Fruit fly (Drosophila melanogaster) whole organism, adult: ENCODE data around the gene CG43739.

ENCODE experiments used
- CG11617 ChIP-seq: fragments of 200-800 bp; sonication (Bioruptor generic); optimal IDR thresholded peaks from 2 replicates; lab custom pipeline; 2017; ENCODE audit warnings: mild to moderate bottlenecking, missing biosample characterization, missing genetic modification reagents, missing genetic modification characterization
- CG12768 ChIP-seq: fragments of 200-800 bp; sonication (Bioruptor generic); optimal IDR thresholded peaks from 2 replicates; lab custom pipeline; 2017; ENCODE audit warnings: missing biosample characterization, missing genetic modification characterization, mild to moderate bottlenecking, moderate library complexity, missing genetic modification reagents
- CG14711 ChIP-seq: fragments of 200-800 bp; sonication (Bioruptor generic); optimal IDR thresholded peaks from 2 replicates; lab custom pipeline; 2018; ENCODE audit warnings: missing biosample characterization, mild to moderate bottlenecking, missing genetic modification characterization, moderate library complexity
- CG1620 ChIP-seq: fragments of 200-800 bp; sonication (Bioruptor generic); optimal IDR thresholded peaks from 2 replicates; lab custom pipeline; 2016; ENCODE audit warnings: missing biosample characterization, missing genetic modification characterization
- CG33017 ChIP-seq: fragments of 200-800 bp; sonication (Bioruptor generic); optimal IDR thresholded peaks from 2 replicates; lab custom pipeline; 2018; ENCODE audit warnings: missing biosample characterization, mild to moderate bottlenecking, missing genetic modification characterization, moderate library complexity
- CG5204 ChIP-seq: fragments of 200-800 bp; sonication (Bioruptor generic); optimal IDR thresholded peaks from 2 replicates; lab custom pipeline; 2016; ENCODE audit warnings: missing biosample characterization, missing genetic modification characterization
- CG7045 ChIP-seq: fragments of 200-800 bp; sonication (Bioruptor generic); optimal IDR thresholded peaks from 2 replicates; lab custom pipeline; 2017; ENCODE audit warnings: missing biosample characterization, mild to moderate bottlenecking, missing genetic modification characterization
- CG7101 ChIP-seq: fragments of 200-800 bp; sonication (Bioruptor generic); optimal IDR thresholded peaks from 2 replicates; lab custom pipeline; 2018; ENCODE audit warnings: missing biosample characterization, mild to moderate bottlenecking, missing genetic modification characterization, moderate library complexity
- Clk ChIP-seq: fragments of 200-800 bp; sonication (Bioruptor generic); optimal IDR thresholded peaks from 2 replicates; lab custom pipeline; 2017; ENCODE audit warnings: missing biosample characterization, missing genetic modification characterization
- Crg-1 ChIP-seq: fragments of 200-800 bp; sonication (Bioruptor generic); optimal IDR thresholded peaks from 2 replicates; lab custom pipeline; 2016; ENCODE audit warnings: missing biosample characterization, missing genetic modification characterization
- Hr96 ChIP-seq: fragments of 200-800 bp; sonication (Bioruptor generic); optimal IDR thresholded peaks from 2 replicates; lab custom pipeline; 2016; ENCODE audit warnings: missing biosample characterization, missing genetic modification characterization
- Mnt ChIP-seq: fragments of 200-800 bp; sonication (Bioruptor generic); optimal IDR thresholded peaks from 2 replicates; lab custom pipeline; 2016; ENCODE audit warnings: missing biosample characterization, mild to moderate bottlenecking, missing genetic modification characterization
- bab1 ChIP-seq: fragments of 200-800 bp; sonication (Bioruptor generic); optimal IDR thresholded peaks from 3 replicates; lab custom pipeline; 2019; ENCODE audit warnings: missing biosample characterization, mild to moderate bottlenecking, missing genetic modification characterization, moderate library complexity
- cic ChIP-seq: fragments of 200-800 bp; sonication (Bioruptor generic); optimal IDR thresholded peaks from 2 replicates; lab custom pipeline; 2017; ENCODE audit warnings: missing biosample characterization, mild to moderate bottlenecking, missing genetic modification characterization, moderate library complexity
- cnc ChIP-seq, 2 experiments: fragments of >200 bp; optimal IDR thresholded peaks; 2 replicates each; lab custom pipeline; 2017
- kay ChIP-seq: fragments of 200-800 bp; sonication (Bioruptor generic); peaks from one replicate; lab custom pipeline; 2016; ENCODE audit warnings: missing biosample characterization, missing genetic modification characterization, borderline replicate concordance
- ovo ChIP-seq: fragments of 200-800 bp; sonication (Bioruptor generic); optimal IDR thresholded peaks from 2 replicates; lab custom pipeline; 2016; ENCODE audit warnings: missing biosample characterization, missing genetic modification characterization
- pad ChIP-seq: fragments of 200-800 bp; sonication (Bioruptor generic); optimal IDR thresholded peaks from 3 replicates; lab custom pipeline; 2017; ENCODE audit warnings: missing biosample characterization, missing genetic modification characterization, mild to moderate bottlenecking, moderate library complexity, missing genetic modification reagents
- tj ChIP-seq: fragments of 200-800 bp; sonication (Bioruptor generic); optimal IDR thresholded peaks from 3 replicates; lab custom pipeline; 2017; ENCODE audit warnings: missing biosample characterization, mild to moderate bottlenecking, missing genetic modification characterization, moderate library complexity
- toe ChIP-seq: fragments of 200-800 bp; sonication (Bioruptor generic); optimal IDR thresholded peaks from 2 replicates; lab custom pipeline; 2016; ENCODE audit warnings: missing biosample characterization, missing genetic modification characterization

CG43739 gene

DNA sequence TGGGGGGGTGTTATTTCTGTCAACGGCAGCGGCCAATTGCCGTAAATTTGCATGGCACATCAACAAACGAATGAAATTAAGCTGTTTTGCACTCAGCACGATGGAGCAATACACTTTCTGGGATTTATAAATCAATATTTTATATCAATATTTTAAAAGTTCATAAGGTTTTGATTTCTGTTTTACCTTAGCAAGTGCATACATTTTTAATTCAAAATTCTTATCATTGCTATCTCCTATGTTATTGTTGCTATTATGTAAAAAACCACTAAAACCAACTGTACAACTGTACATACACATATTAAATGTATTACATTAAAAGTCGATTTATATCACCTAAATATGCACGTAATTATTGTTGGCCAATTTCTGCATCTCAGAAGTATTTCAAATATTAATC, 22.0 kb upstream of the CG43739 start:
- TF ChIP-seq cic (GFP tag; lab: Kevin White, UChicago) (no peak), CG14711 (tag; lab: Kevin White, UChicago) (no peak), CG7101 (no peak), bab1 (GFP tag; lab: Kevin White, UChicago) (no peak), toe (GFP tag; lab: Kevin White, UChicago) (no peak), CG12768 (GFP tag; lab: Kevin White, UChicago) (no peak), Crg-1 (GFP tag; lab: Kevin White, UChicago) (no peak), Mnt (GFP tag; lab: Kevin White, UChicago) (no peak), Clk (GFP tag; lab: Kevin White, UChicago) (no peak), CG33017 (tag; lab: Kevin White, UChicago) (no peak), CG7045 (GFP tag; lab: Kevin White, UChicago) (no peak), ovo (GFP tag; lab: Kevin White, UChicago) (no peak), Hr96 (GFP tag; lab: Kevin White, UChicago) (no peak), cnc (optimal IDR thresholded peaks at IDR 0.05; lab: Kevin White, UChicago) (no peak), CG5204 (GFP tag; lab: Kevin White, UChicago) (no peak), kay (GFP tag; lab: Kevin White, UChicago) (no peak), pad (no peak), CG1620 (GFP tag; lab: Kevin White, UChicago) (no peak)

DNA sequence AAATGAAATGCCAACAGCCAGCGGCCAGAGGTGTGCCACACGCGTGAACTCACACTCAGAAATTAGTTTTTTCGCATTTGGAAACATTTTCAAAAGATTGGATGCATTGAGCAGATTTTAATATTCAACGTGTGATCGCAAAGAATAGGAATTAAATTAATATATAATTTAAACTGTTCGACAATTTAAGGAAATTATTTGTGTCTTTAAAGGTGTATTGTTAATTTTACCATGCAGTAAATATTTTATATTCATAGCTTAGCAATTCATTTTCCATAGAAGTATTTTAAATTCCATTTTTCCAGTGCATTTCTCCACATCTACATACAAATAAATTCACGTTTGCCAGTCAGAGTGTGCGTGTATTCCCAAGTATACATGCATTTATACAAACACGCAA, 20.9 kb upstream of the CG43739 start:
- TF ChIP-seq Crg-1 (GFP tag; lab: Kevin White, UChicago) (no peak), CG11617 (no peak), bab1 (GFP tag; lab: Kevin White, UChicago) (no peak), CG1620 (GFP tag; lab: Kevin White, UChicago) (no peak), cic (GFP tag; lab: Kevin White, UChicago) (no peak), cnc (optimal IDR thresholded peaks at IDR 0.05; lab: Kevin White, UChicago) (no peak), CG7045 (GFP tag; lab: Kevin White, UChicago) (no peak), toe (GFP tag; lab: Kevin White, UChicago) (no peak), CG14711 (tag; lab: Kevin White, UChicago) (no peak), Hr96 (GFP tag; lab: Kevin White, UChicago) (no peak), CG7101 (no peak), Clk (GFP tag; lab: Kevin White, UChicago) (no peak), CG12768 (GFP tag; lab: Kevin White, UChicago) (no peak), Mnt (GFP tag; lab: Kevin White, UChicago) (no peak), CG33017 (tag; lab: Kevin White, UChicago) (no peak), pad (no peak), CG5204 (GFP tag; lab: Kevin White, UChicago) (no peak)

DNA sequence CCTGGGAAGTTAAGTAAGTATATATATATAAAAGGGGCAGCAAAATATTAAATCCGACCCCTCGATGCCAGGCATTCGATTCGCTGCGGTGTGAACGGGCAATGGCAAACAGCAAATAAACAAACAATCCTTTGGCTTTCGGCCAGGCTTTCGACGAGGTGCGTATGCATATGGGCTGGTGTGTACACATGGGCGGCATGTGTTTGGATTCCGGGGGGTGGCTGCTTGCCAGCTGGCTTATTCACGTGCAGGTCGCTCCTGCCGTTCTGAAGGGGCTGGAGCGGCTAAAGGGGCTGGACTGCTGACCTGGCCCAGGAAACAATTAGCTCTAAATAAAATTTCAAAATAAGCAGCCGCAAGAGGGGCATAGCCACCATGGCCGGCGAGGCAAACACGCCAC, 18.7 kb upstream of the CG43739 start:
- TF ChIP-seq Clk (GFP tag; lab: Kevin White, UChicago), result no peak
- TF ChIP-seq Mnt (GFP tag; lab: Kevin White, UChicago), result no peak
- no peak for TF ChIP-seq Crg-1 (GFP tag; lab: Kevin White, UChicago)
- TF ChIP-seq Hr96 (GFP tag; lab: Kevin White, UChicago), result no peak
- TF ChIP-seq CG5204 (GFP tag; lab: Kevin White, UChicago), result no peak
- no peak for TF ChIP-seq cic (GFP tag; lab: Kevin White, UChicago)
- TF ChIP-seq CG7045 (GFP tag; lab: Kevin White, UChicago), result no peak
- TF ChIP-seq bab1 (GFP tag; lab: Kevin White, UChicago), result no peak
- TF ChIP-seq CG14711 (tag; lab: Kevin White, UChicago), result no peak
- no peak for TF ChIP-seq kay (GFP tag; lab: Kevin White, UChicago)
- no peak for TF ChIP-seq toe (GFP tag; lab: Kevin White, UChicago)
- TF ChIP-seq cnc (optimal IDR thresholded peaks at IDR 0.05; lab: Kevin White, UChicago), result no peak

DNA sequence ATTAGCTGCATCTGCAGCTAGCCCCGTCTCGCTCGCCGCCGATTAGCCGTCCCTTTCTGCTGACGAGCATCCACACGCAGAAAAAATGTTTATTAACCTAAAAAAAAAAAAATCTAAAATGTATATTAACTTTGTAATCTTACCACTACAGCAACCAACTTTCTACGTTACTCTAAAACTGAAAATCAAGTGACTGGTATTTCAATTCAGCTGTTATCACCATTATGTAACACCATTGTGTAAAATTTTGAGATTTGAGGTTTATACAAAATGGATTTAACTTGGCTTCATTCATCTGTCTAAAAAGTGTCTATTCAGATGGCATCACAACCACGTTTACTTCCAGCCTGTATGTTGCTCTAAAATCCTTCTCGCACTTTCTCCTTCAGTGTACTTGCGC, 17.7 kb upstream of the CG43739 start:
- no peak for TF ChIP-seq CG14711 (tag; lab: Kevin White, UChicago)
- TF ChIP-seq bab1 (GFP tag; lab: Kevin White, UChicago), result no peak
- no peak for TF ChIP-seq CG7045 (GFP tag; lab: Kevin White, UChicago)
- no peak for TF ChIP-seq CG1620 (GFP tag; lab: Kevin White, UChicago)
- no peak for TF ChIP-seq Hr96 (GFP tag; lab: Kevin White, UChicago)
- TF ChIP-seq CG33017 (tag; lab: Kevin White, UChicago), result no peak
- TF ChIP-seq toe (GFP tag; lab: Kevin White, UChicago), result no peak
- no peak for TF ChIP-seq cic (GFP tag; lab: Kevin White, UChicago)
- no peak for TF ChIP-seq CG11617
- no peak for TF ChIP-seq CG5204 (GFP tag; lab: Kevin White, UChicago)
- no peak for TF ChIP-seq cnc (optimal IDR thresholded peaks at IDR 0.05; lab: Kevin White, UChicago)

DNA sequence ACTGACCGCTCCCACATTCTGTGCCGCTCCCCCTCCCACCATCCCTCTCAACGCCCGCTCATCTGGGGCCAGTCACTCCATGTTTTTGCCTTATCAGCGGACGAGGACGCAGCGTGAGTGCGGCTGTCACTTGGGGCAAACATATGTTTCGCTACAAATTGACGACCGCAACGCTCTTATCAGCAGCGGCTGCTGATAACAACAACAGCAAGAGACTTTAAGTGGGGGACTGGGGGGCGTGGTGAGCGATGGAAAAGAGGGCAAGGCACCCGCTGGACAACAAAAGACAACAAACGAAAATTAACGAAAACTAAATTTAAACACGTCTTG, 17.3 kb upstream of the CG43739 start:
- TF ChIP-seq CG5204 (GFP tag; lab: Kevin White, UChicago) (no peak), CG11617 (no peak), Crg-1 (GFP tag; lab: Kevin White, UChicago) (no peak), pad (no peak), cnc (optimal IDR thresholded peaks at IDR 0.05; lab: Kevin White, UChicago) (no peak), kay (GFP tag; lab: Kevin White, UChicago) (no peak), tj (GFP tag; lab: Kevin White, UChicago) (no peak), Clk (GFP tag; lab: Kevin White, UChicago) (no peak), CG7101 (no peak), CG33017 (tag; lab: Kevin White, UChicago) (no peak), CG14711 (tag; lab: Kevin White, UChicago) (no peak), CG12768 (GFP tag; lab: Kevin White, UChicago) (no peak), Mnt (GFP tag; lab: Kevin White, UChicago) (no peak), ovo (GFP tag; lab: Kevin White, UChicago) (no peak), Hr96 (GFP tag; lab: Kevin White, UChicago) (no peak)
